Worm (Caenorhabditis elegans) whole organism, late embryonic: Measurements from ENCODE around the gene perm-5.

ENCODE experiments used
- F13H6.1 ChIP-seq: sonication (generic microtip); optimal IDR thresholded peaks from 2 replicates; lab custom pipeline; 2016; ENCODE audit warnings: missing genetic modification characterization, missing compliant biosample characterization
- ama-1 ChIP-seq: fragments of 150-350 bp; optimal IDR thresholded peaks from 2 replicates; lab custom pipeline; 2014
- ceh-2 ChIP-seq: sonication (generic microtip); optimal IDR thresholded peaks from 2 replicates; lab custom pipeline; 2016; ENCODE audit warnings: missing genotype, missing genetic modification characterization, missing compliant biosample characterization
- che-1 ChIP-seq: sonication (generic microtip); optimal IDR thresholded peaks from 2 replicates; lab custom pipeline; 2016; ENCODE audit warnings: mild to moderate bottlenecking, missing genetic modification characterization, missing compliant biosample characterization
- dve-1 ChIP-seq: sonication (generic microtip); optimal IDR thresholded peaks from 2 replicates; lab custom pipeline; 2017; ENCODE audit warnings: antibody characterized with exemption, mild to moderate bottlenecking, missing genetic modification characterization, missing compliant biosample characterization
- elt-2 ChIP-seq: sonication (generic microtip); optimal IDR thresholded peaks from 2 replicates; lab custom pipeline; 2016; ENCODE audit warnings: missing genetic modification reagents, missing genetic modification characterization, missing compliant biosample characterization
- hlh-30 ChIP-seq: sonication (generic microtip); optimal IDR thresholded peaks from 2 replicates; lab custom pipeline; 2017; ENCODE audit warnings: antibody characterized with exemption, missing genetic modification characterization, missing compliant biosample characterization; ENCODE audit not compliant: insufficient read depth
- nhr-11 ChIP-seq: fragments of 150-350 bp; optimal IDR thresholded peaks from 2 replicates; lab custom pipeline; 2014; ENCODE audit warnings: missing biosample characterization, missing genetic modification characterization
- pax-1 ChIP-seq: fragments of 150-350 bp; optimal IDR thresholded peaks from 2 replicates; lab custom pipeline; 2014; ENCODE audit warnings: missing biosample characterization, missing genetic modification characterization
- pha-4 ChIP-seq: fragments of 150-350 bp; optimal IDR thresholded peaks from 2 replicates; lab custom pipeline; 2018; ENCODE audit warnings: missing biosample characterization, missing genetic modification reagents, missing genetic modification characterization
- pqm-1 ChIP-seq: sonication (generic microtip); optimal IDR thresholded peaks from 2 replicates; lab custom pipeline; 2016; ENCODE audit warnings: missing genetic modification characterization, missing compliant biosample characterization

DNA sequence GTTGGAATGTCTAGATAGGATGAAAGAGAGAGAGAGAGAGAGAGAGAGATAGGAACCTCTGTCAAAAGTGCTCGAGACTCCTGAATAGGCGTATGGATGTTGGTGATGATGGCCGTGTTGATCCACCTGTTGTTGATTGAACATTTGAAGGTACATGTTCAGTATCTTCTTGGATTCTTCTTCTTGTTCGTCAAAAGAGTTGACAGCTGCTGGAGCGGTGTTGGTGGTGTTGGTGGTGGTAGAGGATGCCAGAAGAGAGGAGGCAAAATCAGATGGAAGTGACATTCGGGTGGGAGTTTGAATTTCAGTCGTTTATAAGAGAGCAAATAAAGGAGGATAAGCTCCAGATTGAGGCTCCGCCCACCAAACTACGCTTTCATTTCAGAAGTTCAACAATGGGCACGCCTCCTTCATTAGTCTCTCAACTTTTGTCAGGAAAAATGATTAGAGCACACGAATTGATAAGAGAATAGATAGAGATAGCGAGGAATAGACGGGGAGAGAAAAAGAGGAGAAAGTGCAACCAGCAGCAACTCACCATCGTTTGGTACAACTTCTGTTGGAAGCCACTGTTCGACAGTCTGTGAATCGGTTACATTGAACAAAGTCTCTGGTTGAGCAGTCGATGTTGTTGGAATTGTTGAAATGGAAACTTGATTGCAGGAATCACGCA is 50.3 kb downstream of the perm-5 start:
- TF ChIP-seq ama-1 (lab: Kevin White, UChicago) (no peak), hlh-30 (tag; lab: Kevin White, UChicago) (no peak), pqm-1 (tag; lab: Kevin White, UChicago) (no peak), pax-1 (tag; lab: Kevin White, UChicago) (no peak), nhr-11 (tag; lab: Kevin White, UChicago) (no peak), dve-1 (tag; lab: Kevin White, UChicago) (peak; percentile 7), pha-4 (no peak), F13H6.1 (tag; lab: Kevin White, UChicago) (no peak), ceh-2 (tag; lab: Kevin White, UChicago) (no peak), elt-2 (tag; lab: Kevin White, UChicago) (peak; percentile 71), che-1 (tag; lab: Kevin White, UChicago) (no peak)
